Fruit fly (Drosophila melanogaster) whole organism, prepupa: Measurements from ENCODE around the gene dar1.

Experiments used
- Blimp-1 ChIP-seq: fragments of 200-800 bp; sonication (Bioruptor generic); optimal IDR thresholded peaks from 3 replicates; lab custom pipeline; 2017; ENCODE audit warnings: missing biosample characterization, missing genetic modification characterization, mild to moderate bottlenecking, moderate library complexity, missing genetic modification reagents
- CG10669 ChIP-seq: fragments of 200-800 bp; sonication (Bioruptor generic); optimal IDR thresholded peaks from 3 replicates; lab custom pipeline; 2018; ENCODE audit warnings: missing biosample characterization, mild to moderate bottlenecking, missing genetic modification characterization, moderate library complexity
- CG11294 ChIP-seq: fragments of 200-800 bp; sonication (Bioruptor generic); IDR thresholded peaks from 2 replicates; pipeline ENCODE4 v1.3.6; 2022; ENCODE audit warnings: missing biosample characterization, missing genetic modification characterization
- CG11762 ChIP-seq: fragments of 200-800 bp; sonication (Bioruptor generic); optimal IDR thresholded peaks from 3 replicates; lab custom pipeline; 2016; ENCODE audit warnings: missing biosample characterization, missing genetic modification characterization; ENCODE audit not compliant: insufficient read depth
- CG15336 ChIP-seq: fragments of 200-800 bp; sonication (Bioruptor generic); IDR thresholded peaks from 2 replicates; pipeline ENCODE4 v1.3.6; 2022; ENCODE audit warnings: missing biosample characterization, missing genetic modification characterization
- CG1621 ChIP-seq: fragments of 200-800 bp; sonication (Bioruptor generic); optimal IDR thresholded peaks from 3 replicates; lab custom pipeline; 2018; ENCODE audit warnings: missing biosample characterization, mild to moderate bottlenecking, missing genetic modification characterization
- CG31627 ChIP-seq: fragments of 200-800 bp; sonication (Bioruptor generic); optimal IDR thresholded peaks from 3 replicates; lab custom pipeline; 2016; ENCODE audit warnings: missing biosample characterization, missing genetic modification characterization
- CG32006 ChIP-seq: fragments of 200-800 bp; sonication (Bioruptor generic); optimal IDR thresholded peaks from 3 replicates; lab custom pipeline; 2017; ENCODE audit warnings: missing biosample characterization, mild to moderate bottlenecking, missing genetic modification characterization
- CG34406 ChIP-seq: fragments of 200-800 bp; sonication (Bioruptor generic); optimal IDR thresholded peaks from 3 replicates; lab custom pipeline; 2016; ENCODE audit warnings: missing biosample characterization, missing genetic modification characterization
- CG3919 ChIP-seq: fragments of 200-800 bp; sonication (Bioruptor generic); optimal IDR thresholded peaks from 3 replicates; lab custom pipeline; 2016; ENCODE audit warnings: missing biosample characterization, missing genetic modification characterization
- CG6163 ChIP-seq: fragments of 200-800 bp; sonication (Bioruptor generic); IDR thresholded peaks from 3 replicates; pipeline ENCODE4 v1.3.6; 2022; ENCODE audit warnings: missing biosample characterization, missing genetic modification characterization
- CG6792 ChIP-seq: fragments of 200-800 bp; sonication (Bioruptor generic); optimal IDR thresholded peaks from 3 replicates; lab custom pipeline; 2016; ENCODE audit warnings: missing biosample characterization, missing genetic modification characterization
- CG6808 ChIP-seq: fragments of 200-800 bp; sonication (Bioruptor generic); optimal IDR thresholded peaks from 3 replicates; lab custom pipeline; 2017; ENCODE audit warnings: missing biosample characterization, missing genetic modification characterization, mild to moderate bottlenecking, moderate library complexity, missing genetic modification reagents
- CG6854 ChIP-seq: fragments of 200-800 bp; sonication (Bioruptor generic); optimal IDR thresholded peaks from 2 replicates; lab custom pipeline; 2017; ENCODE audit warnings: missing biosample characterization, mild to moderate bottlenecking, missing genetic modification characterization
- CG7368 ChIP-seq: fragments of 200-800 bp; sonication (Bioruptor generic); optimal IDR thresholded peaks from 3 replicates; lab custom pipeline; 2016; ENCODE audit warnings: missing biosample characterization, missing genetic modification characterization
- CG8119 ChIP-seq: fragments of 200-800 bp; sonication (Bioruptor generic); IDR thresholded peaks from 3 replicates; pipeline ENCODE4 v1.3.6; 2022; ENCODE audit warnings: missing biosample characterization, missing genetic modification characterization
- CG8319 ChIP-seq: fragments of 200-800 bp; sonication (Bioruptor generic); optimal IDR thresholded peaks from 3 replicates; lab custom pipeline; 2016; ENCODE audit warnings: missing biosample characterization, missing genetic modification characterization
- CG8632 ChIP-seq: fragments of 200-800 bp; sonication (Bioruptor generic); optimal IDR thresholded peaks from 3 replicates; lab custom pipeline; 2016; ENCODE audit warnings: missing biosample characterization, missing genetic modification characterization
- CG9139 ChIP-seq: fragments of 200-800 bp; sonication (Bioruptor generic); optimal IDR thresholded peaks from 3 replicates; lab custom pipeline; 2017; ENCODE audit warnings: missing biosample characterization, mild to moderate bottlenecking, missing genetic modification characterization
- Eip75B ChIP-seq: fragments of 200-800 bp; sonication (Bioruptor generic); optimal IDR thresholded peaks from 3 replicates; lab custom pipeline; 2016; ENCODE audit warnings: missing biosample characterization, missing genetic modification characterization
- Eip93F ChIP-seq: fragments of 200-800 bp; sonication (Bioruptor generic); optimal IDR thresholded peaks from 2 replicates; lab custom pipeline; 2016; ENCODE audit warnings: missing biosample characterization, mild to moderate bottlenecking, missing genetic modification characterization
- Ets21C ChIP-seq: fragments of 200-800 bp; sonication (Bioruptor generic); optimal IDR thresholded peaks from 3 replicates; lab custom pipeline; 2016; ENCODE audit warnings: missing biosample characterization, missing genetic modification characterization
- Ets96B ChIP-seq: fragments of 200-800 bp; optimal IDR thresholded peaks from 2 replicates; lab custom pipeline; 2019; ENCODE audit warnings: missing biosample characterization, mild to moderate bottlenecking, missing genetic modification characterization, moderate library complexity
- Gug ChIP-seq: fragments of 200-800 bp; sonication (Bioruptor generic); IDR thresholded peaks from 2 replicates; pipeline ENCODE4 v1.3.6; 2022; ENCODE audit warnings: missing biosample characterization, missing genetic modification characterization
- Hr38 ChIP-seq: sonication (Bioruptor generic); optimal IDR thresholded peaks from 2 replicates; lab custom pipeline; 2016; ENCODE audit warnings: missing biosample characterization, missing genetic modification characterization
- Hr4 ChIP-seq: fragments of 200-800 bp; sonication (Bioruptor generic); optimal IDR thresholded peaks from 3 replicates; lab custom pipeline; 2016; ENCODE audit warnings: missing biosample characterization, missing genetic modification characterization
- Lpt ChIP-seq: fragments of 200-800 bp; sonication (Bioruptor generic); optimal IDR thresholded peaks from 3 replicates; lab custom pipeline; 2016; ENCODE audit warnings: missing biosample characterization, missing genetic modification characterization
- Met ChIP-seq: fragments of 200-800 bp; sonication (Bioruptor generic); optimal IDR thresholded peaks from 3 replicates; lab custom pipeline; 2016; ENCODE audit warnings: missing biosample characterization, missing genetic modification characterization
- OdsH ChIP-seq: fragments of 200-800 bp; sonication (Bioruptor generic); optimal IDR thresholded peaks from 3 replicates; lab custom pipeline; 2016; ENCODE audit warnings: missing biosample characterization, missing genetic modification characterization
- Smox ChIP-seq: fragments of 200-800 bp; sonication (Bioruptor generic); optimal IDR thresholded peaks from 3 replicates; lab custom pipeline; 2016; ENCODE audit warnings: missing biosample characterization, missing genetic modification characterization
- Sox102F ChIP-seq: fragments of 200-800 bp; sonication (Bioruptor generic); optimal IDR thresholded peaks from 2 replicates; lab custom pipeline; 2016; ENCODE audit warnings: missing biosample characterization, mild to moderate bottlenecking, missing genetic modification characterization
- Sox15 ChIP-seq: fragments of 200-800 bp; sonication (Bioruptor generic); optimal IDR thresholded peaks from 3 replicates; lab custom pipeline; 2016; ENCODE audit warnings: missing biosample characterization, missing genetic modification characterization
- achi ChIP-seq: fragments of 200-800 bp; sonication (Bioruptor generic); optimal IDR thresholded peaks from 3 replicates; lab custom pipeline; 2016; ENCODE audit warnings: missing biosample characterization, missing genetic modification characterization
- acj6 ChIP-seq: fragments of 200-800 bp; sonication (Bioruptor generic); optimal IDR thresholded peaks from 3 replicates; lab custom pipeline; 2016; ENCODE audit warnings: missing biosample characterization, missing genetic modification characterization
- dac ChIP-seq: fragments of 200-800 bp; sonication (Bioruptor generic); optimal IDR thresholded peaks from 2 replicates; lab custom pipeline; 2017; ENCODE audit warnings: missing biosample characterization, mild to moderate bottlenecking, missing genetic modification characterization
- dsx ChIP-seq: fragments of 200-800 bp; optimal IDR thresholded peaks from 3 replicates; lab custom pipeline; 2019; ENCODE audit warnings: missing biosample characterization, mild to moderate bottlenecking, missing genetic modification characterization, moderate library complexity; ENCODE audit not compliant: poor library complexity, severe bottlenecking
- esn ChIP-seq: fragments of 200-800 bp; sonication (Bioruptor generic); optimal IDR thresholded peaks from 2 replicates; lab custom pipeline; 2016; ENCODE audit warnings: missing biosample characterization, mild to moderate bottlenecking, missing genetic modification characterization, moderate library complexity
- fd59A ChIP-seq: fragments of 200-800 bp; sonication (Bioruptor generic); optimal IDR thresholded peaks from 2 replicates; lab custom pipeline; 2017; ENCODE audit warnings: missing biosample characterization, mild to moderate bottlenecking, missing genetic modification characterization, missing genetic modification reagents
- fd85E ChIP-seq: fragments of 200-800 bp; sonication (Bioruptor generic); optimal IDR thresholded peaks from 3 replicates; lab custom pipeline; 2016; ENCODE audit warnings: missing biosample characterization, missing genetic modification characterization
- fkh ChIP-seq: fragments of 200-800 bp; sonication (Bioruptor generic); optimal IDR thresholded peaks from 3 replicates; lab custom pipeline; 2017; ENCODE audit warnings: missing biosample characterization, mild to moderate bottlenecking, missing genetic modification characterization, moderate library complexity
- lz ChIP-seq: fragments of 200-800 bp; sonication (Bioruptor generic); optimal IDR thresholded peaks from 3 replicates; lab custom pipeline; 2016; ENCODE audit warnings: missing biosample characterization, missing genetic modification characterization
- pdm3 ChIP-seq: fragments of 200-800 bp; sonication (Bioruptor generic); optimal IDR thresholded peaks from 3 replicates; lab custom pipeline; 2016; ENCODE audit warnings: missing biosample characterization, missing genetic modification characterization
- salr ChIP-seq, 2 experiments: fragments of 200-800 bp; sonication (Bioruptor generic); optimal IDR thresholded peaks; 3 replicates each; lab custom pipeline; 2016 to 2018; ENCODE audit warnings: missing biosample characterization in 2 of 2, missing genetic modification characterization in 2 of 2, mild to moderate bottlenecking in 1 of 2
- spab ChIP-seq: fragments of 200-800 bp; sonication (Bioruptor generic); optimal IDR thresholded peaks from 2 replicates; lab custom pipeline; 2017; ENCODE audit warnings: missing biosample characterization, mild to moderate bottlenecking, missing genetic modification characterization, missing genetic modification reagents
- svp ChIP-seq: fragments of 200-800 bp; sonication (Bioruptor generic); peaks from one replicate; lab custom pipeline; 2016; ENCODE audit warnings: missing biosample characterization, missing genetic modification characterization
- vri ChIP-seq: fragments of 200-800 bp; sonication (Bioruptor generic); optimal IDR thresholded peaks from 3 replicates; lab custom pipeline; 2016; ENCODE audit warnings: missing biosample characterization, mild to moderate bottlenecking, missing genetic modification characterization

dar1 gene

dm6 chr3L:3649527-3649926 is 23.4 kb downstream of the dar1 start (continued):
- TF ChIP-seq Eip93F, result no peak
- TF ChIP-seq CG11294, result peak; percentile 49; the same call in 1 of the 2 replicates
- TF ChIP-seq CG6854 (GFP tag; lab: Kevin White, UChicago), result no peak
- peak; percentile 31 for TF ChIP-seq CG31627 (GFP tag; lab: Kevin White, UChicago)
- TF ChIP-seq Ets21C (GFP tag; lab: Kevin White, UChicago), result peak; percentile 27
- TF ChIP-seq Smox (GFP tag; lab: Kevin White, UChicago), result peak; percentile 48
- TF ChIP-seq CG6163 (GFP tag; lab: Robert Waterston, UW), result peak; percentile 71; the same call in 2 of the 3 replicates
- TF ChIP-seq achi (GFP tag; lab: Kevin White, UChicago), result peak; percentile 46
- peak; percentile 59 for TF ChIP-seq pdm3 (GFP tag; lab: Kevin White, UChicago)
- no peak for TF ChIP-seq Blimp-1
- no peak for TF ChIP-seq Gug (GFP tag; lab: Robert Waterston, UW)
- no peak for TF ChIP-seq Sox15 (GFP tag; lab: Kevin White, UChicago)
- TF ChIP-seq lz (GFP tag; lab: Kevin White, UChicago), result peak; percentile 61
- TF ChIP-seq CG3919 (GFP tag; lab: Kevin White, UChicago), result peak; percentile 13
- peak; percentile 63 for TF ChIP-seq Met (GFP tag; lab: Kevin White, UChicago)
- TF ChIP-seq Lpt, result peak; percentile 55
- TF ChIP-seq CG8632 (GFP tag; lab: Kevin White, UChicago), result peak; percentile 1

dm6 chr3L:3654671-3655070 is 28.5 kb downstream of the dar1 start, which contains the start of gene CG10862:
TSS of gene CG10862 (minus strand) at chr3L:3654771.
- TF ChIP-seq dac (GFP tag; lab: Kevin White, UChicago), result no peak
- TF ChIP-seq esn (GFP tag; lab: Kevin White, UChicago), result no peak
- TF ChIP-seq CG9139 (GFP tag; lab: Kevin White, UChicago), result no peak
- no peak for TF ChIP-seq achi (GFP tag; lab: Kevin White, UChicago)
- TF ChIP-seq CG34406 (GFP tag; lab: Kevin White, UChicago), result no peak
- TF ChIP-seq, all 60 proteins: peak for 0

- TF ChIP-seq CG8632 (GFP tag; lab: Kevin White, UChicago) (no peak), fd59A (GFP tag; lab: Kevin White, UChicago) (peak; percentile 8), CG34406 (GFP tag; lab: Kevin White, UChicago) (peak; percentile 8), CG32006 (GFP tag; lab: Kevin White, UChicago) (peak; percentile 85), CG15336 (GFP tag; lab: Robert Waterston, UW) (peak; percentile 89), CG10669 (GFP tag; lab: Kevin White, UChicago) (no peak), CG11762 (GFP tag; lab: Kevin White, UChicago) (peak; percentile 4), spab (GFP tag; lab: Kevin White, UChicago) (peak; percentile 0), CG31627 (GFP tag; lab: Kevin White, UChicago) (no peak), Ets21C (GFP tag; lab: Kevin White, UChicago) (no peak), CG1621 (tag; lab: Kevin White, UChicago) (peak; percentile 22), CG8119 (GFP tag; lab: Robert Waterston, UW) (peak; percentile 84), CG6163 (GFP tag; lab: Robert Waterston, UW) (peak; percentile 75), svp (GFP tag; lab: Kevin White, UChicago) (no peak), vri (GFP tag; lab: Kevin White, UChicago) (no peak), Eip75B (no peak), Sox15 (GFP tag; lab: Kevin White, UChicago) (no peak), Met (GFP tag; lab: Kevin White, UChicago) (no peak), Hr4 (peak; percentile 90), lz (GFP tag; lab: Kevin White, UChicago) (no peak), fd85E (GFP tag; lab: Kevin White, UChicago) (no peak), Hr38 (GFP tag; lab: Kevin White, UChicago) (no peak), CG8319 (GFP tag; lab: Kevin White, UChicago) (no peak), fkh (GFP tag; lab: Kevin White, UChicago) (no peak), Sox102F (GFP tag; lab: Kevin White, UChicago) (no peak), dsx (GFP tag; lab: Kevin White, UChicago) (no peak), salr (GFP tag; optimal IDR thresholded peaks at IDR 0.05; lab: Kevin White, UChicago) (peak in 1 of 2 experiments; percentile 14), CG7368 (GFP tag; lab: Kevin White, UChicago) (no peak), OdsH (peak; percentile 39), CG3919 (GFP tag; lab: Kevin White, UChicago) (peak; percentile 53), esn (GFP tag; lab: Kevin White, UChicago) (no peak), Gug (GFP tag; lab: Robert Waterston, UW) (peak; percentile 50), acj6 (no peak), pdm3 (GFP tag; lab: Kevin White, UChicago) (peak; percentile 50), CG6808 (GFP tag; lab: Kevin White, UChicago) (no peak), Ets96B (peak; percentile 21), CG6792 (no peak)
Observed at dm6 chr3L:3656867-3657266, 30.7 kb downstream of the dar1 start.
